Worm (Caenorhabditis elegans) whole organism, young adult: ENCODE data around the gene cthd-1.

ENCODE experiments used
- B0336.3 ChIP-seq: fragments of 200-800 bp; sonication (Bioruptor generic); IDR thresholded peaks from 2 replicates; pipeline ENCODE4 v1.3.6; 2022; ENCODE audit warnings: missing genetic modification characterization, missing compliant biosample characterization
- C17E4.6 ChIP-seq: fragments of 200-800 bp; sonication (Bioruptor generic); IDR thresholded peaks from 2 replicates; pipeline ENCODE4 v1.3.6; 2022; ENCODE audit warnings: missing genetic modification reagents, missing genetic modification characterization, missing compliant biosample characterization
- D2030.7 ChIP-seq: fragments of 200-800 bp; sonication (Bioruptor generic); IDR thresholded peaks from 2 replicates; pipeline ENCODE4 v1.3.6; 2022; ENCODE audit warnings: missing genetic modification reagents, missing genetic modification characterization, missing compliant biosample characterization
- F33H1.4 ChIP-seq: fragments of 200-800 bp; sonication (Bioruptor generic); IDR thresholded peaks from 2 replicates; pipeline ENCODE4 v1.3.6; 2022; ENCODE audit warnings: missing genetic modification reagents, missing genetic modification characterization, missing compliant biosample characterization
- F39B2.1 ChIP-seq: fragments of 200-800 bp; sonication (Bioruptor generic); IDR thresholded peaks from 2 replicates; pipeline ENCODE4 v1.3.6; 2022; ENCODE audit warnings: missing genetic modification reagents, missing genetic modification characterization, missing compliant biosample characterization
- F57C9.4 ChIP-seq: sonication (generic microtip); optimal IDR thresholded peaks from 2 replicates; lab custom pipeline; 2017; ENCODE audit warnings: mild to moderate bottlenecking, missing genetic modification characterization, missing compliant biosample characterization
- K12H6.12 ChIP-seq: fragments of 200-800 bp; sonication (Bioruptor generic); optimal IDR thresholded peaks from 2 replicates; lab custom pipeline; 2018; ENCODE audit warnings: mild to moderate bottlenecking, missing genetic modification characterization, missing compliant biosample characterization
- ama-1 ChIP-seq, 3 experiments: fragments of 150-350 bp in 1 of 3; sonication (generic microtip) in 2 of 3; optimal IDR thresholded peaks; 2 replicates each; lab custom pipeline; 2014 to 2018; ENCODE audit warnings: missing biosample characterization in 2 of 3, missing genetic modification characterization in 2 of 3, missing genetic modification reagents in 2 of 3
- aptf-2 ChIP-seq: fragments of 200-800 bp; sonication (Bioruptor generic); conservative IDR thresholded peaks from 2 replicates; pipeline ENCODE4 v1.3.6; 2022; ENCODE audit warnings: missing genetic modification reagents, missing genetic modification characterization, missing compliant biosample characterization
- aptf-3 ChIP-seq: fragments of 200-800 bp; sonication (Bioruptor generic); IDR thresholded peaks from 2 replicates; pipeline ENCODE4 v1.3.6; 2022; ENCODE audit warnings: missing genetic modification characterization, missing compliant biosample characterization
- atf-7 ChIP-seq: sonication (generic microtip); optimal IDR thresholded peaks from 2 replicates; lab custom pipeline; 2017; ENCODE audit warnings: mild to moderate bottlenecking, missing genetic modification characterization, missing compliant biosample characterization
- bed-2 ChIP-seq: fragments of 200-800 bp; sonication (Bioruptor generic); IDR thresholded peaks from 2 replicates; pipeline ENCODE4 v1.3.6; 2022; ENCODE audit warnings: missing genetic modification reagents, missing genetic modification characterization, missing compliant biosample characterization
- cebp-1 ChIP-seq, 2 experiments: fragments of 200-800 bp in 1 of 2; sonication (Bioruptor generic) in 1 of 2; sonication (generic microtip) in 1 of 2; IDR thresholded peaks in 1 of 2; optimal IDR thresholded peaks in 1 of 2; 2 replicates each; pipeline versions ENCODE4 v1.3.6 to Lab custom; 2017 to 2022; ENCODE audit warnings: missing compliant biosample characterization in 2 of 2, missing genetic modification characterization in 2 of 2, mild to moderate bottlenecking in 1 of 2, missing genetic modification reagents in 1 of 2, moderate library complexity in 1 of 2
- ceh-100 ChIP-seq: fragments of 200-800 bp; sonication (Bioruptor generic); IDR thresholded peaks from 2 replicates; pipeline ENCODE4 v1.3.6; 2022; ENCODE audit warnings: missing genetic modification reagents, missing genetic modification characterization, missing compliant biosample characterization
- ceh-27 ChIP-seq: fragments of 200-800 bp; sonication (Bioruptor generic); optimal IDR thresholded peaks from 2 replicates; lab custom pipeline; 2018; ENCODE audit warnings: mild to moderate bottlenecking, missing genetic modification characterization, moderate library complexity, missing compliant biosample characterization
- ceh-40 ChIP-seq: fragments of 200-800 bp; sonication (Bioruptor generic); IDR thresholded peaks from 2 replicates; pipeline ENCODE4 v1.3.6; 2022; ENCODE audit warnings: missing genetic modification characterization, missing compliant biosample characterization
- ceh-58 ChIP-seq: fragments of 200-800 bp; sonication (Bioruptor generic); IDR thresholded peaks from 2 replicates; pipeline ENCODE4 v1.3.6; 2022; ENCODE audit warnings: missing genetic modification characterization, missing compliant biosample characterization
- chd-7 ChIP-seq: sonication (generic microtip); optimal IDR thresholded peaks from 2 replicates; lab custom pipeline; 2016; ENCODE audit warnings: mild to moderate bottlenecking, missing genetic modification characterization, moderate library complexity, missing compliant biosample characterization
- efl-1 ChIP-seq: fragments of 150-350 bp; optimal IDR thresholded peaks from 2 replicates; lab custom pipeline; 2014; ENCODE audit warnings: missing biosample characterization, missing genetic modification reagents, missing genetic modification characterization
- egl-44 ChIP-seq: fragments of 200-800 bp; sonication (Bioruptor generic); IDR thresholded peaks from 2 replicates; pipeline ENCODE4 v1.3.6; 2022; ENCODE audit warnings: missing genetic modification reagents, missing genetic modification characterization, missing compliant biosample characterization
- egrh-3 ChIP-seq: fragments of 200-800 bp; sonication (Bioruptor generic); IDR thresholded peaks from 2 replicates; pipeline ENCODE4 v1.3.6; 2022; ENCODE audit warnings: missing genetic modification reagents, missing genetic modification characterization, missing compliant biosample characterization
- ets-4 ChIP-seq: fragments of 200-800 bp; sonication (Bioruptor generic); optimal IDR thresholded peaks from 2 replicates; lab custom pipeline; 2018; ENCODE audit warnings: mild to moderate bottlenecking, missing genetic modification characterization, missing compliant biosample characterization
- hlh-12 ChIP-seq: sonication (generic microtip); optimal IDR thresholded peaks from 2 replicates; lab custom pipeline; 2016; ENCODE audit warnings: missing genetic modification characterization, missing compliant biosample characterization
- hlh-26 ChIP-seq: fragments of 200-800 bp; sonication (Bioruptor generic); conservative IDR thresholded peaks from 2 replicates; pipeline ENCODE4 v1.3.6; 2022; ENCODE audit warnings: missing genetic modification reagents, missing genetic modification characterization, missing compliant biosample characterization
- hmg-1.2 ChIP-seq: fragments of 200-800 bp; sonication (Bioruptor generic); IDR thresholded peaks from 2 replicates; pipeline ENCODE4 v1.3.6; 2022; ENCODE audit warnings: missing genetic modification reagents, missing genetic modification characterization, missing compliant biosample characterization
- hsf-1 ChIP-seq: fragments of 200-800 bp; sonication (Bioruptor generic); IDR thresholded peaks from 2 replicates; pipeline ENCODE4 v1.3.6; 2022; ENCODE audit warnings: missing genetic modification reagents, missing genetic modification characterization, missing compliant biosample characterization
- lag-1 ChIP-seq: fragments of 200-800 bp; sonication (Bioruptor generic); IDR thresholded peaks from 2 replicates; pipeline ENCODE4 v1.3.6; 2022; ENCODE audit warnings: missing genetic modification reagents, missing genetic modification characterization, missing compliant biosample characterization
- let-607 ChIP-seq, 2 experiments: fragments of 200-800 bp in 1 of 2; sonication (Bioruptor generic) in 1 of 2; sonication (generic microtip) in 1 of 2; optimal IDR thresholded peaks; 2 replicates each; lab custom pipeline; 2016 to 2018; ENCODE audit warnings: mild to moderate bottlenecking in 2 of 2, missing compliant biosample characterization in 2 of 2, missing genetic modification characterization in 2 of 2, moderate library complexity in 2 of 2, missing genotype in 1 of 2
- lin-40 ChIP-seq: sonication (generic microtip); optimal IDR thresholded peaks from 2 replicates; lab custom pipeline; 2016; ENCODE audit warnings: missing genetic modification characterization, mild to moderate bottlenecking, missing compliant biosample characterization, missing genotype, missing genetic modification reagents
- madf-6 ChIP-seq: fragments of 200-800 bp; sonication (Bioruptor generic); IDR thresholded peaks from 2 replicates; pipeline ENCODE4 v1.3.6; 2022; ENCODE audit warnings: missing genetic modification reagents, missing genetic modification characterization, missing compliant biosample characterization
- mes-4 ChIP-seq: sonication (generic microtip); optimal IDR thresholded peaks from 2 replicates; lab custom pipeline; 2016; ENCODE audit warnings: missing genotype, missing genetic modification characterization, missing compliant biosample characterization
- mxl-1 ChIP-seq: sonication (generic microtip); optimal IDR thresholded peaks from 2 replicates; lab custom pipeline; 2016; ENCODE audit warnings: missing genetic modification characterization, missing compliant biosample characterization
- nfya-2 ChIP-seq: fragments of 200-800 bp; sonication (Bioruptor generic); IDR thresholded peaks from 2 replicates; pipeline ENCODE4 v1.3.6; 2022; ENCODE audit warnings: missing genetic modification reagents, missing genetic modification characterization, missing compliant biosample characterization
- nhr-80 ChIP-seq: sonication (generic microtip); optimal IDR thresholded peaks from 2 replicates; lab custom pipeline; 2016; ENCODE audit warnings: missing genetic modification characterization, missing compliant biosample characterization
- pbrm-1 ChIP-seq: fragments of 200-800 bp; sonication (Bioruptor generic); IDR thresholded peaks from 2 replicates; pipeline ENCODE4 v1.3.6; 2022; ENCODE audit warnings: missing genetic modification reagents, missing genetic modification characterization, missing compliant biosample characterization
- pha-4 ChIP-seq: fragments of 150-350 bp; sonication (generic microtip); optimal IDR thresholded peaks from 2 replicates; lab custom pipeline; 2014; ENCODE audit warnings: missing biosample characterization, missing genetic modification reagents, missing genetic modification characterization
- rcor-1 ChIP-seq: fragments of 200-800 bp; sonication (Bioruptor generic); IDR thresholded peaks from 2 replicates; pipeline ENCODE4 v1.3.6; 2022; ENCODE audit warnings: missing genetic modification reagents, missing genetic modification characterization, missing compliant biosample characterization
- rpc-1 ChIP-seq, 2 experiments: fragments of 150-350 bp in 1 of 2; sonication (generic microtip) in 1 of 2; optimal IDR thresholded peaks; 2 replicates each; lab custom pipeline; 2014 to 2018; ENCODE audit warnings: missing biosample characterization in 1 of 2, missing genetic modification characterization in 1 of 2, missing genetic modification reagents in 1 of 2, missing genotype in 1 of 2
- sdz-38 ChIP-seq: sonication (generic microtip); optimal IDR thresholded peaks from 2 replicates; lab custom pipeline; 2016; ENCODE audit warnings: missing genotype, missing genetic modification characterization, missing compliant biosample characterization
- tbp1 ChIP-seq: fragments of 200-800 bp; sonication (Bioruptor generic); optimal IDR thresholded peaks from 2 replicates; lab custom pipeline; 2018; ENCODE audit warnings: mild to moderate bottlenecking, missing genetic modification characterization, missing compliant biosample characterization
- tbx-9 ChIP-seq: sonication (generic microtip); optimal IDR thresholded peaks from 2 replicates; lab custom pipeline; 2016; ENCODE audit warnings: borderline replicate concordance, missing genetic modification characterization, inconsistent platforms, missing compliant biosample characterization
- xnd-1 ChIP-seq: sonication (generic microtip); optimal IDR thresholded peaks from 2 replicates; lab custom pipeline; 2016; ENCODE audit warnings: missing genotype, missing genetic modification reagents, missing genetic modification characterization, missing compliant biosample characterization
- ztf-26 ChIP-seq: sonication (generic microtip); optimal IDR thresholded peaks from 2 replicates; lab custom pipeline; 2017; ENCODE audit warnings: missing genetic modification characterization, missing compliant biosample characterization
- ztf-28 ChIP-seq: fragments of 200-800 bp; sonication (Bioruptor generic); IDR thresholded peaks from 2 replicates; pipeline ENCODE4 v1.3.6; 2022; ENCODE audit warnings: missing genetic modification reagents, missing genetic modification characterization, missing compliant biosample characterization
- ztf-3 ChIP-seq: fragments of 200-800 bp; sonication (Bioruptor generic); optimal IDR thresholded peaks from 2 replicates; lab custom pipeline; 2018; ENCODE audit warnings: mild to moderate bottlenecking, missing genetic modification characterization, missing compliant biosample characterization

Gene cthd-1

DNA sequence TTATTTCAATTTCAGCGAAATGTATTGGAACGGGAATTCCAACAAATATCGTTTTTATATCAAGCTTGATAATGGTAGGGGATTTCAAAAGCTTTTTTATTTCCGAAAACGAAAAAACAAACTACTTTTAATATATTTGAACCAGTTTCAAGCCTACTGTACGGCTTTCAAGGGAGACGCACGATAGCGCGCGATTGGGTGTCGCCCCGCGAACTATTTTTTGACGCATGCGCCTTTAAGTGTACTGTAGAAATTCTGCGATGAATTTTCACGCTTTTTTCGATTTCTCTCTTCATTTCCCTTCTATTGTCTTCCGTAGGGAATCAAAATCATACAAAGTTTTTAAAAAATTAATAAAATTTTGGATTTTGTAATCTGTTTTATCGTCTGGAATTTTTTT is 25.5 kb downstream of the cthd-1 start (continued):
- TF ChIP-seq chd-7 (tag; lab: Kevin White, UChicago), result no peak
- no peak for TF ChIP-seq pha-4 (tag; lab: Kevin White, UChicago)
- TF ChIP-seq egl-44 (GFP tag; lab: Robert Waterston, UW), result no peak
- no peak for TF ChIP-seq B0336.3 (GFP tag; lab: Robert Waterston, UW)
- TF ChIP-seq cebp-1 (GFP tag; IDR thresholded peaks at IDR 0.05; lab: Robert Waterston, UW), result no peak
- TF ChIP-seq cebp-1 (tag; optimal IDR thresholded peaks at IDR 0.05; lab: Kevin White, UChicago), result no peak
- TF ChIP-seq ztf-26, result no peak
- no peak for TF ChIP-seq ztf-28 (GFP tag; lab: Robert Waterston, UW)
- peak; percentile 83 for TF ChIP-seq madf-6 (GFP tag; lab: Robert Waterston, UW)
- TF ChIP-seq hlh-26, result no peak
- TF ChIP-seq lag-1 (GFP tag; lab: Robert Waterston, UW), result no peak
- no peak for TF ChIP-seq nfya-2 (GFP tag; lab: Robert Waterston, UW)
- no peak for TF ChIP-seq ceh-58 (GFP tag; lab: Robert Waterston, UW)
- no peak for TF ChIP-seq mxl-1 (tag; lab: Kevin White, UChicago)
- TF ChIP-seq let-607 (tag; optimal IDR thresholded peaks at IDR 0.05; lab: Kevin White, UChicago), result no peak
- no peak for TF ChIP-seq ama-1 (optimal IDR thresholded peaks at IDR 0.05; lab: Kevin White, UChicago)
- no peak for TF ChIP-seq ama-1 (GFP tag; optimal IDR thresholded peaks at IDR 0.05; lab: Kevin White, UChicago)
- peak; percentile 85 for TF ChIP-seq efl-1 (GFP tag; lab: Kevin White, UChicago)
- TF ChIP-seq D2030.7 (GFP tag; lab: Robert Waterston, UW), result no peak; the same call in 1 of the 2 replicates
- no peak for TF ChIP-seq tbx-9 (tag; lab: Kevin White, UChicago)
- TF ChIP-seq ceh-40 (GFP tag; lab: Robert Waterston, UW), result no peak
- no peak for TF ChIP-seq pbrm-1 (GFP tag; lab: Robert Waterston, UW)

DNA sequence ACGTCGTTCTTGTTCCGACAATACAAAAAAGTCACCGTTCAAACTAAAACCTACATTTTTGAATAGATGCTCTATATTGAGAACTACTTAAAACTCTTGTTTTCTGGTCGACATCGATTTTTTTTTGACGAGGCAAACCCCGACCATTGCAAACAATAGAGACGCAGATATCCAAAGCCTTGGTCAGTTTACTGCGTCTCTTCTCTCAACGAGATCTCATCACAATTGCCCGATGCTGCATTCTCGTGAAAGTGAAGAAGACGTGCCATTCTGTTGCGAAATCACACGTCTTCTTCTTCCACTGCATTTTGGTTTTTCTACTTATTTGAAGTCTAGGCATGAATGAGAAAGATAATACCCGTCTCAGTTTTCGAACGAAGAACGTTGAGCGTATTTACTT is 26.3 kb downstream of the cthd-1 start:
- TF ChIP-seq efl-1 (GFP tag; lab: Kevin White, UChicago) (no peak), hsf-1 (GFP tag; lab: Robert Waterston, UW) (no peak), lin-40 (tag; lab: Kevin White, UChicago) (no peak), tbp1 (GFP tag; lab: Kevin White, UChicago) (no peak), K12H6.12 (tag; lab: Kevin White, UChicago) (peak; percentile 47), egrh-3 (GFP tag; lab: Robert Waterston, UW) (no peak), C17E4.6 (no peak), sdz-38 (tag; lab: Kevin White, UChicago) (no peak), atf-7 (tag; lab: Kevin White, UChicago) (no peak), rpc-1 (optimal IDR thresholded peaks at IDR 0.05; lab: Kevin White, UChicago) (no peak), rpc-1 (tag; optimal IDR thresholded peaks at IDR 0.05; lab: Kevin White, UChicago) (no peak), F57C9.4 (tag; lab: Kevin White, UChicago) (no peak), nfya-2 (GFP tag; lab: Robert Waterston, UW) (no peak), hmg-1.2 (GFP tag; lab: Robert Waterston, UW) (peak; percentile 63; the same call in 1 of the 2 replicates), ceh-27 (GFP tag; lab: Kevin White, UChicago) (peak; percentile 74), aptf-3 (GFP tag; lab: Robert Waterston, UW) (no peak), aptf-2 (no peak), hlh-12 (tag; lab: Kevin White, UChicago) (no peak), cebp-1 (GFP tag; IDR thresholded peaks at IDR 0.05; lab: Robert Waterston, UW) (peak; percentile 78; the same call in 1 of the 2 replicates), cebp-1 (tag; optimal IDR thresholded peaks at IDR 0.05; lab: Kevin White, UChicago) (peak; percentile 96)

DNA sequence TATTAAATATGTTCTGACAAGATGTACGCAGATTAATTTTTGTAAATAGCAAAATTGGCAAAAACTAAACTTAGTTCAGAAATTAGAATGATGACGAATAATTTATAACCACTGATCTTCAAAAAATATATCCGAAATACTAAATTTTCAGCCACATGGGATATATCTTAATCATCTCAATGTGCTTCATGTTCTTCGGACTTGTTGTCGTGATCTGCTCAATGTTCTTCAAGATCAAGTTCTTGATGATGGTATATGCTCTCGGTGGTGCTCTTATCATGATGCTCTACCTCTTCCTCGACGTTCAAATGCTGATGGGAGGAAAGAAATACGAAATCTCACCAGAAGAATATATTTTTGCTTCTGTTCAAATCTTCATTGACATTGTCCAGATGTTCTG is 28.5 kb downstream of the cthd-1 start:
- TF ChIP-seq lin-40 (tag; lab: Kevin White, UChicago) (no peak), nfya-2 (GFP tag; lab: Robert Waterston, UW) (no peak), D2030.7 (GFP tag; lab: Robert Waterston, UW) (no peak), bed-2 (GFP tag; lab: Robert Waterston, UW) (no peak), ets-4 (GFP tag; lab: Kevin White, UChicago) (no peak), aptf-2 (no peak), nhr-80 (tag; lab: Kevin White, UChicago) (no peak), rpc-1 (optimal IDR thresholded peaks at IDR 0.05; lab: Kevin White, UChicago) (no peak), rpc-1 (tag; optimal IDR thresholded peaks at IDR 0.05; lab: Kevin White, UChicago) (no peak), xnd-1 (tag; lab: Kevin White, UChicago) (no peak), rcor-1 (GFP tag; lab: Robert Waterston, UW) (no peak), ztf-3 (GFP tag; lab: Kevin White, UChicago) (no peak), mes-4 (tag; lab: Kevin White, UChicago) (no peak), ceh-100 (GFP tag; lab: Robert Waterston, UW) (no peak), F33H1.4 (GFP tag; lab: Robert Waterston, UW) (no peak), C17E4.6 (no peak), F39B2.1 (GFP tag; lab: Robert Waterston, UW) (no peak)
